Worm (Caenorhabditis elegans) whole organism, late embryonic: Measurements from ENCODE around the gene slc-25A10.

Experiments
- C08G9.2 ChIP-seq: sonication (generic microtip); optimal IDR thresholded peaks from 2 replicates; lab custom pipeline; 2016; ENCODE audit warnings: mild to moderate bottlenecking, missing genetic modification characterization, moderate library complexity, missing compliant biosample characterization
- C38D4.7 ChIP-seq: fragments of 200-800 bp; sonication (Bioruptor generic); optimal IDR thresholded peaks from 2 replicates; lab custom pipeline; 2018; ENCODE audit warnings: mild to moderate bottlenecking, missing genetic modification characterization, moderate library complexity, missing compliant biosample characterization
- F13H6.1 ChIP-seq: sonication (generic microtip); optimal IDR thresholded peaks from 2 replicates; lab custom pipeline; 2016; ENCODE audit warnings: missing genetic modification characterization, missing compliant biosample characterization
- K02D7.2 ChIP-seq: sonication (generic microtip); optimal IDR thresholded peaks from 2 replicates; lab custom pipeline; 2017; ENCODE audit warnings: mild to moderate bottlenecking, missing genetic modification characterization, missing compliant biosample characterization
- Y22D7AL.16 ChIP-seq: sonication (generic microtip); optimal IDR thresholded peaks from 2 replicates; lab custom pipeline; 2016; ENCODE audit warnings: missing genetic modification characterization, missing compliant biosample characterization
- ama-1 ChIP-seq: fragments of 150-350 bp; optimal IDR thresholded peaks from 2 replicates; lab custom pipeline; 2014
- ceh-14 ChIP-seq: sonication (generic microtip); optimal IDR thresholded peaks from 2 replicates; lab custom pipeline; 2016; ENCODE audit warnings: missing genotype, missing genetic modification characterization, missing compliant biosample characterization
- ceh-18 ChIP-seq: sonication (generic microtip); optimal IDR thresholded peaks from 2 replicates; lab custom pipeline; 2016; ENCODE audit warnings: missing genetic modification characterization, missing compliant biosample characterization
- ceh-22 ChIP-seq: sonication (generic microtip); optimal IDR thresholded peaks from 2 replicates; lab custom pipeline; 2017; ENCODE audit warnings: missing biosample characterization, missing genetic modification characterization
- ceh-24 ChIP-seq: sonication (generic microtip); optimal IDR thresholded peaks from 2 replicates; lab custom pipeline; 2016; ENCODE audit warnings: mild to moderate bottlenecking, missing genetic modification characterization, missing compliant biosample characterization
- ceh-31 ChIP-seq: sonication (generic microtip); optimal IDR thresholded peaks from 2 replicates; lab custom pipeline; 2016; ENCODE audit warnings: missing genetic modification characterization, missing compliant biosample characterization
- ceh-34 ChIP-seq: sonication (generic microtip); optimal IDR thresholded peaks from 2 replicates; lab custom pipeline; 2016; ENCODE audit warnings: mild to moderate bottlenecking, missing genetic modification characterization, missing compliant biosample characterization
- ceh-45 ChIP-seq: fragments of 200-800 bp; sonication (Bioruptor generic); IDR thresholded peaks from 2 replicates; pipeline ENCODE4 v1.3.6; 2022; ENCODE audit warnings: missing genetic modification reagents, missing genetic modification characterization, missing compliant biosample characterization
- ceh-48 ChIP-seq: sonication (generic microtip); optimal IDR thresholded peaks from 2 replicates; lab custom pipeline; 2016; ENCODE audit warnings: missing genetic modification characterization, inconsistent platforms, missing compliant biosample characterization
- ceh-9 ChIP-seq: sonication (generic microtip); optimal IDR thresholded peaks from 2 replicates; lab custom pipeline; 2016; ENCODE audit warnings: mild to moderate bottlenecking, missing genetic modification characterization, inconsistent platforms, missing compliant biosample characterization
- che-1 ChIP-seq: sonication (generic microtip); optimal IDR thresholded peaks from 2 replicates; lab custom pipeline; 2016; ENCODE audit warnings: mild to moderate bottlenecking, missing genetic modification characterization, missing compliant biosample characterization
- elt-2 ChIP-seq: sonication (generic microtip); optimal IDR thresholded peaks from 2 replicates; lab custom pipeline; 2016; ENCODE audit warnings: missing genetic modification reagents, missing genetic modification characterization, missing compliant biosample characterization
- ets-4 ChIP-seq: sonication (generic microtip); optimal IDR thresholded peaks from 2 replicates; lab custom pipeline; 2016; ENCODE audit warnings: missing genetic modification characterization, missing compliant biosample characterization
- fkh-6 ChIP-seq: sonication (generic microtip); optimal IDR thresholded peaks from 2 replicates; lab custom pipeline; 2016; ENCODE audit warnings: missing genetic modification characterization, missing compliant biosample characterization
- gmeb-2 ChIP-seq: sonication (generic microtip); optimal IDR thresholded peaks from 2 replicates; lab custom pipeline; 2016; ENCODE audit warnings: missing genetic modification characterization, inconsistent platforms, missing compliant biosample characterization
- hlh-13 ChIP-seq: fragments of 200-800 bp; sonication (Bioruptor generic); optimal IDR thresholded peaks from 2 replicates; lab custom pipeline; 2018; ENCODE audit warnings: mild to moderate bottlenecking, missing genetic modification characterization, missing compliant biosample characterization
- hlh-15 ChIP-seq: sonication (generic microtip); optimal IDR thresholded peaks from 2 replicates; lab custom pipeline; 2016; ENCODE audit warnings: missing genetic modification characterization, missing compliant biosample characterization
- hlh-30 ChIP-seq: sonication (generic microtip); optimal IDR thresholded peaks from 2 replicates; lab custom pipeline; 2017; ENCODE audit warnings: antibody characterized with exemption, missing genetic modification characterization, missing compliant biosample characterization; ENCODE audit not compliant: insufficient read depth
- hlh-8 ChIP-seq: sonication (generic microtip); optimal IDR thresholded peaks from 2 replicates; lab custom pipeline; 2016; ENCODE audit warnings: missing genotype, missing genetic modification characterization, missing compliant biosample characterization
- lim-6 ChIP-seq: sonication (generic microtip); optimal IDR thresholded peaks from 2 replicates; lab custom pipeline; 2016; ENCODE audit warnings: missing genetic modification characterization, missing compliant biosample characterization
- lin-11 ChIP-seq: fragments of 200-800 bp; sonication (Bioruptor generic); optimal IDR thresholded peaks from 2 replicates; lab custom pipeline; 2018; ENCODE audit warnings: mild to moderate bottlenecking, missing genetic modification characterization, missing compliant biosample characterization
- madf-2 ChIP-seq: sonication (generic microtip); optimal IDR thresholded peaks from 2 replicates; lab custom pipeline; 2017; ENCODE audit warnings: missing genetic modification characterization, missing compliant biosample characterization
- nfya-1 ChIP-seq: sonication (generic microtip); optimal IDR thresholded peaks from 2 replicates; lab custom pipeline; 2017; ENCODE audit warnings: missing genetic modification characterization, mild to moderate bottlenecking, missing compliant biosample characterization, antibody characterized with exemption, moderate library complexity
- npax-4 ChIP-seq: sonication (generic microtip); optimal IDR thresholded peaks from 2 replicates; lab custom pipeline; 2016; ENCODE audit warnings: missing genetic modification characterization, missing compliant biosample characterization
- pag-3 ChIP-seq: sonication (generic microtip); optimal IDR thresholded peaks from 2 replicates; lab custom pipeline; 2016; ENCODE audit warnings: missing compliant biosample characterization, missing genetic modification characterization, borderline replicate concordance
- pax-1 ChIP-seq: fragments of 150-350 bp; optimal IDR thresholded peaks from 2 replicates; lab custom pipeline; 2014; ENCODE audit warnings: missing biosample characterization, missing genetic modification characterization
- pha-2 ChIP-seq: sonication (generic microtip); optimal IDR thresholded peaks from 2 replicates; lab custom pipeline; 2017; ENCODE audit warnings: mild to moderate bottlenecking, missing genetic modification characterization, missing compliant biosample characterization
- pqm-1 ChIP-seq: sonication (generic microtip); optimal IDR thresholded peaks from 2 replicates; lab custom pipeline; 2016; ENCODE audit warnings: missing genetic modification characterization, missing compliant biosample characterization
- rnt-1 ChIP-seq: sonication (generic microtip); optimal IDR thresholded peaks from 2 replicates; lab custom pipeline; 2016; ENCODE audit warnings: missing genetic modification characterization, missing compliant biosample characterization
- sdc-2 ChIP-seq: sonication (generic microtip); optimal IDR thresholded peaks from 2 replicates; lab custom pipeline; 2016; ENCODE audit warnings: missing genotype, missing genetic modification characterization, missing compliant biosample characterization
- sox-4 ChIP-seq: sonication (generic microtip); optimal IDR thresholded peaks from 2 replicates; lab custom pipeline; 2017; ENCODE audit warnings: mild to moderate bottlenecking, missing genetic modification characterization, inconsistent platforms, missing compliant biosample characterization
- tbx-7 ChIP-seq: sonication (generic microtip); optimal IDR thresholded peaks from 2 replicates; lab custom pipeline; 2016; ENCODE audit warnings: missing genotype, missing genetic modification characterization, missing compliant biosample characterization
- unc-42 ChIP-seq: sonication (generic microtip); optimal IDR thresholded peaks from 2 replicates; lab custom pipeline; 2016; ENCODE audit warnings: missing genotype, missing genetic modification characterization, missing compliant biosample characterization
- unc-86 ChIP-seq: sonication (generic microtip); optimal IDR thresholded peaks from 2 replicates; lab custom pipeline; 2016; ENCODE audit warnings: missing genetic modification characterization, missing compliant biosample characterization
- zip-5 ChIP-seq: sonication (generic microtip); optimal IDR thresholded peaks from 2 replicates; lab custom pipeline; 2016; ENCODE audit warnings: missing genetic modification characterization, missing compliant biosample characterization
- ztf-16 ChIP-seq: sonication (generic microtip); optimal IDR thresholded peaks from 2 replicates; lab custom pipeline; 2017; ENCODE audit warnings: missing genetic modification characterization, missing compliant biosample characterization

The slc-25A10 gene

DNA sequence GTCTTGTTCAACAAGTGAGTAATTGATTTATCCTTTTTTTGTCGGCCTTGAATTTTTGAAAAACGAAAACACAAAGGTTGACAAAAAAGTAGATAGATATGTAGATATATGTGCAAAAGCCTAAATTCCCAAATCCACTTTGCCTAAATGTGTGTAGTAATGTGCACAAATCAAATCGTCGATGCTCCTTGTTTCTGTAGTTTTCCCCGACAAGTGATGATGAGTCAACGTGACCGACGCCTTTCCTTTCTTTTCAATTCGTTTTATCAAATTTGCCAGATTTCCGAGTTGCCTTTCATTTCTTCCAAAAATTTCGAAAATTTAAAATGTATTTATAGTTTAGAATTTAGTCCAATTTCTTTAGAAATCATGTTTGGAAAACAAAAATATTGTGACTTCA, 20.3 kb downstream of the slc-25A10 start:
- peak; percentile 94 for TF ChIP-seq unc-42 (tag; lab: Kevin White, UChicago)
- no peak for TF ChIP-seq tbx-7 (tag; lab: Kevin White, UChicago)

DNA sequence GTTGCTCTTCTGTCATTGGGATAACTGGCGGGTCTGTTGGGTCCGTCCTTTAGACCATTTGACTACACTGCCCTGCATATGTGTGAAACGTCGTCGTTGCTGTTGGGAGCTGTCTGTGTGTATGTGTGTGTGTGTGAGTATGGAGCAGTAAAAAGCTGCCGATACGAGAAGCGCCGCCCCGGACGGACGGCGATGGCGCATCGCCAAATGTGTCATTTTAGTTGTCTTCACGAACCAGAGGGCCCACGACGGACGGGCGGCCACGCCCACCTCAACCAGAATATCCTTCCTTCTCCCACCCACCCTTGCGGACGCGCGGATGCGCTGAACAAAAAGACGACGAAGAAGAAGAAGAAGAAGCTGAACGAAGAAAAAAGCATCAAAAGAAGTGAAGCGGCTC, 23.2 kb downstream of the slc-25A10 start, which contains the start of gene acr-2:
TSS of gene acr-2 (plus strand) at position 301 of the 400 bp plus-strand sequence.
- TF ChIP-seq C08G9.2 (peak; percentile 27), ceh-14 (tag; lab: Kevin White, UChicago) (no peak), ets-4 (tag; lab: Kevin White, UChicago) (no peak), C38D4.7 (GFP tag; lab: Kevin White, UChicago) (no peak), zip-5 (tag; lab: Kevin White, UChicago) (no peak)

DNA sequence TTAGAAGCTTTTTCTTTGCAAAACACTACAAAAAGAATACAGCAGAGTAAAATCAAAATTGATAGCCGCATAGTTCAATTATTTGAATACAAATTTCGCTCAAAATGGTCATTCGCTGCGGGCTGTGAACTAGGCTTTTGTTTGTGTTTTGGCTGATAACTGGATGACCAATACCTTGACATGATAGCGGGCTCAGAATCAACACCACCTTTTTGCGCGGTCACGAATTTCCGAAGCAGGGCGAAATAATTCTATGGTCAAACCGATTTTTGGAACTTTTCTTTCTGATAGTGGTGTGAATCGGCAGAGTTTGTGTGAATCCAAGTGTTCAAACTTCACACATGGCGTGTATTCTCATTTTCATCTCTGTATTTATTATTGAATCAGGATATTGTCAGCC, 27.2 kb downstream of the slc-25A10 start, which contains the start of the genes F38B6.7 and F38B6.2:
TSS of gene F38B6.7 (minus strand) at position 101 of the 400 bp plus-strand sequence.
TSS of gene F38B6.2 (plus strand) at position 267 of the 400 bp plus-strand sequence.
- TF ChIP-seq npax-4 (tag; lab: Kevin White, UChicago) (no peak), nfya-1 (tag; lab: Kevin White, UChicago) (no peak), lim-6 (tag; lab: Kevin White, UChicago) (no peak), hlh-30 (tag; lab: Kevin White, UChicago) (no peak), sox-4 (tag; lab: Kevin White, UChicago) (no peak), pha-2 (tag; lab: Kevin White, UChicago) (no peak), tbx-7 (tag; lab: Kevin White, UChicago) (no peak), ceh-45 (GFP tag; lab: Robert Waterston, UW) (no peak), che-1 (tag; lab: Kevin White, UChicago) (no peak), ama-1 (no peak), elt-2 (no peak), Y22D7AL.16 (tag; lab: Kevin White, UChicago) (no peak), C38D4.7 (GFP tag; lab: Kevin White, UChicago) (no peak), pag-3 (no peak), ets-4 (tag; lab: Kevin White, UChicago) (no peak), hlh-13 (GFP tag; lab: Kevin White, UChicago) (no peak), rnt-1 (tag; lab: Kevin White, UChicago) (no peak), gmeb-2 (tag; lab: Kevin White, UChicago) (no peak), lin-11 (tag; lab: Kevin White, UChicago) (no peak)

DNA sequence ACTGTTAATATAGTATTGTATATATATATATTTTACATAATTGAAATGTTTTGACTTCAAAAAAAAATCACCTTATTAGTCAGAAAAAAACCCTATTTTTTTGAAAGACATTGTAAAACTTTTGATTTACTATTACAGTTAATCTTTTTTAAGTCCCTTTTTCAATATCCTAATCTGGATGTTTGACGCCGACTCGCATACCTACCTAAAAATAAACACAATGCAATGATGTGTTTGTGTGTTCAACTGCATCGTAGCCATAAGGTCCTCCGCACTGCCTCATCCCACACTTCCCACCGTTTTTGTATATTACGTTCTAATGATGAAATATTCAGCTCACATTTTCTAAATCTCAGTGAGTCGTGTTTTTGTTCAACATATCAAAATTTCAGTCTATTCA, 32.1 kb downstream of the slc-25A10 start, which contains the start of gene F38B6.3:
TSS of gene F38B6.3 (plus strand) at position 301 of the 400 bp plus-strand sequence.
- no peak for TF ChIP-seq ceh-18 (tag; lab: Kevin White, UChicago)
- no peak for TF ChIP-seq ceh-34
- TF ChIP-seq ceh-24 (tag; lab: Kevin White, UChicago) = no peak
- no peak for TF ChIP-seq sdc-2 (tag; lab: Kevin White, UChicago)
- TF ChIP-seq hlh-8 (tag; lab: Kevin White, UChicago) = no peak
- no peak for TF ChIP-seq K02D7.2 (tag; lab: Kevin White, UChicago)
- no peak for TF ChIP-seq F13H6.1 (tag; lab: Kevin White, UChicago)
- TF ChIP-seq ceh-22 (tag; lab: Kevin White, UChicago) = no peak
- TF ChIP-seq pqm-1 (tag; lab: Kevin White, UChicago) = no peak
- TF ChIP-seq ztf-16 = no peak
- no peak for TF ChIP-seq hlh-15 (tag; lab: Kevin White, UChicago)
- TF ChIP-seq, all 69 proteins: peak for 0

DNA sequence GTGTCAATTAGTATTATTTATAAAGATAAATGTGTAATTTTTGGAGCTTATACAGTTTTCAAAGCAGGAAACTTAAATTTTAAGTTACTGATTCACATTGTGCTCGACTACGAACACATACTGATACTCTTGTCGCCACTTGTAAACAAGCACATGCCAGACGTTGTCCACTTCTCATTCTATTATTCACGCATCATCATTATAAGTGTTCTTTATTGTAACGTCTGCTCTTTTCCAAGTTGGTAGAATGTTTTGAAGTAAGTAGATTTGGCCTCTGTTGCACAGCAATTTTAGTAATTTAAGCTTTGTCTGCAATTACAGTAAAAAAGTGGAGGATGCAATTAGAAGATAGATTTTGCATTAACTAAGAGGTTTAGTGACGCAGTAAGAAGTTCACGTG, 32.6 kb downstream of the slc-25A10 start:
- TF ChIP-seq unc-86 (no peak), pqm-1 (tag; lab: Kevin White, UChicago) (no peak), ceh-48 (tag; lab: Kevin White, UChicago) (no peak), pax-1 (tag; lab: Kevin White, UChicago) (no peak), gmeb-2 (tag; lab: Kevin White, UChicago) (no peak), lim-6 (tag; lab: Kevin White, UChicago) (no peak), nfya-1 (tag; lab: Kevin White, UChicago) (no peak), C38D4.7 (GFP tag; lab: Kevin White, UChicago) (no peak), ztf-16 (no peak), madf-2 (tag; lab: Kevin White, UChicago) (no peak), ceh-9 (no peak), ceh-31 (tag; lab: Kevin White, UChicago) (no peak), ama-1 (no peak), ceh-22 (tag; lab: Kevin White, UChicago) (no peak), fkh-6 (tag; lab: Kevin White, UChicago) (no peak), rnt-1 (tag; lab: Kevin White, UChicago) (no peak)
